Worm (Caenorhabditis elegans) whole organism, L1 larva: ENCODE results near the gene M106.2.
A peak's percentile ranks its signal among the peaks of the same experiment; 100 is the strongest.

Source experiments
- C04F5.9 ChIP-seq: sonication (generic microtip); optimal IDR thresholded peaks from 2 replicates; lab custom pipeline; 2016; ENCODE audit warnings: missing genetic modification characterization, missing compliant biosample characterization
- C16A3.4 ChIP-seq: fragments of 150-350 bp; optimal IDR thresholded peaks from 2 replicates; lab custom pipeline; 2014; ENCODE audit warnings: missing biosample characterization, missing genetic modification characterization
- aha-1 ChIP-seq: fragments of 150-350 bp; optimal IDR thresholded peaks from 2 replicates; lab custom pipeline; 2014; ENCODE audit warnings: missing biosample characterization, missing genetic modification characterization
- blmp-1 ChIP-seq: fragments of 150-350 bp; optimal IDR thresholded peaks from 2 replicates; lab custom pipeline; 2014; ENCODE audit warnings: missing biosample characterization, missing genetic modification characterization
- ceh-63 ChIP-seq: fragments of 200-800 bp; sonication (Bioruptor generic); optimal IDR thresholded peaks from 2 replicates; lab custom pipeline; 2018; ENCODE audit warnings: mild to moderate bottlenecking, missing genetic modification characterization, missing compliant biosample characterization
- ceh-82 ChIP-seq, 3 experiments: fragments of 150-350 bp in 1 of 3; sonication (generic microtip) in 2 of 3; optimal IDR thresholded peaks; 2 replicates each; lab custom pipeline; 2014 to 2017; ENCODE audit warnings: missing biosample characterization in 3 of 3, missing genetic modification characterization in 3 of 3
- ceh-88 ChIP-seq: fragments of 200-800 bp; sonication (Bioruptor generic); IDR thresholded peaks from 2 replicates; pipeline ENCODE4 v1.3.6; 2022; ENCODE audit warnings: missing genetic modification characterization, missing compliant biosample characterization
- dpl-1 ChIP-seq, 3 experiments: fragments of 150-350 bp in 2 of 3; sonication (generic microtip) in 1 of 3; optimal IDR thresholded peaks; 2 replicates each; lab custom pipeline; 2014 to 2017; ENCODE audit warnings: missing biosample characterization in 3 of 3, missing genetic modification characterization in 3 of 3, missing genetic modification reagents in 3 of 3
- efl-1 ChIP-seq, 4 experiments: fragments of 150-350 bp; optimal IDR thresholded peaks in 3 of 4; peaks in 1 of 4; 1 replicate in 1 of 4; 2 replicates in 3 of 4; lab custom pipeline; 2014; ENCODE audit warnings: missing biosample characterization in 2 of 4, missing genetic modification characterization in 2 of 4, missing genetic modification reagents in 2 of 4
- egl-27 ChIP-seq, 2 experiments: fragments of 150-350 bp in 1 of 2; sonication (generic microtip); optimal IDR thresholded peaks; 3 replicates each; lab custom pipeline; 2017 to 2018; ENCODE audit warnings: missing biosample characterization in 2 of 2, missing genetic modification characterization in 2 of 2, missing genetic modification reagents in 2 of 2
- elt-3 ChIP-seq, 6 experiments: fragments of 150-350 bp in 1 of 6; sonication (generic microtip); optimal IDR thresholded peaks; 2 replicates each; lab custom pipeline; 2017 to 2018; ENCODE audit warnings: missing biosample characterization in 6 of 6, missing genetic modification characterization in 6 of 6, inconsistent platforms in 1 of 6
- fkh-10 ChIP-seq: sonication (generic microtip); optimal IDR thresholded peaks from 2 replicates; lab custom pipeline; 2017; ENCODE audit warnings: missing biosample characterization, missing genetic modification reagents, missing genetic modification characterization
- grh-1 ChIP-seq: fragments of 200-800 bp; sonication (Bioruptor generic); IDR thresholded peaks from 2 replicates; pipeline ENCODE4 v1.3.6; 2022; ENCODE audit warnings: missing genetic modification reagents, missing genetic modification characterization, missing compliant biosample characterization
- hpl-2 ChIP-seq: fragments of 150-350 bp; optimal IDR thresholded peaks from 2 replicates; lab custom pipeline; 2014; ENCODE audit warnings: missing biosample characterization, missing genetic modification reagents, missing genetic modification characterization
- isw-1 ChIP-seq: fragments of 200-800 bp; sonication (Bioruptor generic); IDR thresholded peaks from 2 replicates; pipeline ENCODE4 v1.3.6; 2022; ENCODE audit warnings: missing genetic modification characterization, missing compliant biosample characterization
- lin-14 ChIP-seq: fragments of 200-800 bp; sonication (Bioruptor generic); optimal IDR thresholded peaks from 2 replicates; lab custom pipeline; 2018; ENCODE audit warnings: mild to moderate bottlenecking, missing genetic modification characterization, moderate library complexity, missing compliant biosample characterization
- lin-35 ChIP-seq, 2 experiments: fragments of 150-350 bp; optimal IDR thresholded peaks; 2 replicates each; lab custom pipeline; 2014; ENCODE audit warnings: missing biosample characterization in 2 of 2, missing genetic modification characterization in 2 of 2, missing genetic modification reagents in 2 of 2
- lsy-2 ChIP-seq, 2 experiments: fragments of 150-350 bp; optimal IDR thresholded peaks; 2 replicates each; lab custom pipeline; 2014; ENCODE audit warnings: missing biosample characterization in 2 of 2, missing genetic modification characterization in 2 of 2
- nhr-12 ChIP-seq: sonication (generic microtip); optimal IDR thresholded peaks from 2 replicates; lab custom pipeline; 2017; ENCODE audit warnings: missing biosample characterization, missing genetic modification characterization
- nhr-20 ChIP-seq: sonication (generic microtip); optimal IDR thresholded peaks from 2 replicates; lab custom pipeline; 2016; ENCODE audit warnings: mild to moderate bottlenecking, missing genetic modification characterization, missing compliant biosample characterization
- nhr-237 ChIP-seq: fragments of 150-350 bp; optimal IDR thresholded peaks from 2 replicates; lab custom pipeline; 2014; ENCODE audit warnings: missing biosample characterization, missing genetic modification characterization
- nhr-71 ChIP-seq: sonication (generic microtip); optimal IDR thresholded peaks from 2 replicates; lab custom pipeline; 2016; ENCODE audit warnings: mild to moderate bottlenecking, missing genetic modification characterization, moderate library complexity, missing compliant biosample characterization
- nhr-85 ChIP-seq: sonication (generic microtip); peaks from one replicate; lab custom pipeline; 2016; ENCODE audit warnings: missing genetic modification characterization, inconsistent platforms, missing compliant biosample characterization
- nhr-90 ChIP-seq: sonication (generic microtip); optimal IDR thresholded peaks from 2 replicates; lab custom pipeline; 2016; ENCODE audit warnings: mild to moderate bottlenecking, missing genetic modification characterization, missing compliant biosample characterization; ENCODE audit not compliant: poor library complexity
- pag-3 ChIP-seq: sonication (generic microtip); optimal IDR thresholded peaks from 2 replicates; lab custom pipeline; 2017; ENCODE audit warnings: missing genetic modification characterization, mild to moderate bottlenecking, missing compliant biosample characterization, antibody characterized with exemption, borderline replicate concordance; ENCODE audit not compliant: insufficient read depth
- pax-3 ChIP-seq: fragments of 200-800 bp; sonication (Bioruptor generic); optimal IDR thresholded peaks from 2 replicates; lab custom pipeline; 2018; ENCODE audit warnings: mild to moderate bottlenecking, missing genetic modification characterization, moderate library complexity, missing compliant biosample characterization
- rnt-1 ChIP-seq: sonication (generic microtip); optimal IDR thresholded peaks from 2 replicates; lab custom pipeline; 2016; ENCODE audit warnings: mild to moderate bottlenecking, missing genetic modification characterization, moderate library complexity, missing compliant biosample characterization
- skn-1 ChIP-seq: fragments of 150-350 bp; optimal IDR thresholded peaks from 2 replicates; lab custom pipeline; 2014; ENCODE audit warnings: missing biosample characterization, missing genetic modification characterization
- snu-23 ChIP-seq: sonication (generic microtip); optimal IDR thresholded peaks from 2 replicates; lab custom pipeline; 2016; ENCODE audit warnings: missing genetic modification characterization, missing compliant biosample characterization
- sptf-1 ChIP-seq: fragments of 150-350 bp; optimal IDR thresholded peaks from 2 replicates; lab custom pipeline; 2014; ENCODE audit warnings: missing biosample characterization, missing genetic modification characterization
- unc-130 ChIP-seq: fragments of 150-350 bp; optimal IDR thresholded peaks from 2 replicates; lab custom pipeline; 2017; ENCODE audit warnings: missing biosample characterization, missing genetic modification characterization, inconsistent platforms
- unc-30 ChIP-seq: sonication (generic microtip); optimal IDR thresholded peaks from 2 replicates; lab custom pipeline; 2017; ENCODE audit warnings: missing biosample characterization, missing genetic modification characterization
- unc-62 ChIP-seq: fragments of 150-350 bp; optimal IDR thresholded peaks from 2 replicates; lab custom pipeline; 2014; ENCODE audit warnings: missing biosample characterization, missing genetic modification reagents, missing genetic modification characterization
- vab-15 ChIP-seq: sonication (generic microtip); optimal IDR thresholded peaks from 2 replicates; lab custom pipeline; 2017; ENCODE audit warnings: missing genotype, mild to moderate bottlenecking, missing genetic modification characterization, missing compliant biosample characterization
- zip-4 ChIP-seq: fragments of 200-800 bp; sonication (Bioruptor generic); optimal IDR thresholded peaks from 2 replicates; lab custom pipeline; 2018; ENCODE audit warnings: mild to moderate bottlenecking, missing genetic modification characterization, moderate library complexity, missing compliant biosample characterization
- ztf-11 ChIP-seq, 2 experiments: sonication (generic microtip); optimal IDR thresholded peaks; 2 replicates each; lab custom pipeline; 2016 to 2017; ENCODE audit warnings: missing genetic modification characterization in 2 of 2, missing biosample characterization in 1 of 2, missing compliant biosample characterization in 1 of 2

M106.2 gene

ce11 chrII:10867219-10867618 is 17.4 kb upstream of the M106.2 start (continued):
- no peak for TF ChIP-seq isw-1 (GFP tag; lab: Robert Waterston, UW)
- TF ChIP-seq ceh-63 (GFP tag; lab: Kevin White, UChicago): no peak
- TF ChIP-seq nhr-237 (tag; lab: Kevin White, UChicago): no peak
- peak in 2 of 3 experiments; percentile 3 to 18 for TF ChIP-seq dpl-1 (GFP tag; optimal IDR thresholded peaks at IDR 0.05; lab: Kevin White, UChicago)
- TF ChIP-seq pag-3 (tag; lab: Kevin White, UChicago): no peak
- TF ChIP-seq efl-1 (optimal IDR thresholded peaks at IDR 0.05; lab: Kevin White, UChicago): peak; percentile 33 to 42
- no peak for TF ChIP-seq efl-1 (GFP tag; optimal IDR thresholded peaks at IDR 0.05 in 1 of 2; lab: Kevin White, UChicago)
- TF ChIP-seq sptf-1 (tag; lab: Kevin White, UChicago): no peak
- TF ChIP-seq hpl-2 (GFP tag; lab: Kevin White, UChicago): no peak
- no peak for TF ChIP-seq egl-27 (tag; optimal IDR thresholded peaks at IDR 0.05; lab: Kevin White, UChicago)
- peak; percentile 15 for TF ChIP-seq skn-1 (tag; lab: Kevin White, UChicago)

- TF ChIP-seq zip-4 (GFP tag; lab: Kevin White, UChicago) (no peak), blmp-1 (peak; percentile 93), C16A3.4 (tag; lab: Kevin White, UChicago) (no peak), nhr-12 (tag; lab: Kevin White, UChicago) (no peak), elt-3 (tag; optimal IDR thresholded peaks at IDR 0.05; lab: Kevin White, UChicago) (peak in 1 of 6 experiments; percentile 19), nhr-85 (tag; lab: Kevin White, UChicago) (peak; percentile 51), nhr-90 (tag; lab: Kevin White, UChicago) (no peak), nhr-71 (tag; lab: Kevin White, UChicago) (peak; percentile 6), aha-1 (tag; lab: Kevin White, UChicago) (no peak), ceh-88 (no peak), unc-62 (GFP tag; lab: Kevin White, UChicago) (no peak), lsy-2 (tag; optimal IDR thresholded peaks at IDR 0.05; lab: Kevin White, UChicago) (peak in 1 of 2 experiments; percentile 47), rnt-1 (tag; lab: Kevin White, UChicago) (peak; percentile 37), grh-1 (GFP tag; lab: Robert Waterston, UW) (no peak), fkh-10 (no peak), efl-1 (optimal IDR thresholded peaks at IDR 0.05; lab: Kevin White, UChicago) (peak in 1 of 2 experiments; percentile 7), efl-1 (GFP tag; optimal IDR thresholded peaks at IDR 0.05 in 1 of 2; lab: Kevin White, UChicago) (peak in 1 of 2 experiments; percentile 77), lin-35 (GFP tag; optimal IDR thresholded peaks at IDR 0.05; lab: Kevin White, UChicago) (no peak), nhr-20 (tag; lab: Kevin White, UChicago) (peak; percentile 29), C04F5.9 (tag; lab: Kevin White, UChicago) (peak; percentile 17), pax-3 (tag; lab: Kevin White, UChicago) (no peak), ceh-82 (tag; optimal IDR thresholded peaks at IDR 0.05; lab: Kevin White, UChicago) (no peak), unc-30 (tag; lab: Kevin White, UChicago) (no peak), ztf-11 (tag; optimal IDR thresholded peaks at IDR 0.05; lab: Kevin White, UChicago) (no peak), snu-23 (GFP tag; lab: Kevin White, UChicago) (peak; percentile 36), vab-15 (tag; lab: Kevin White, UChicago) (no peak), lin-14 (GFP tag; lab: Kevin White, UChicago) (peak; percentile 61), unc-130 (tag; lab: Kevin White, UChicago) (no peak)
These were observed 13.2 kb upstream of the M106.2 start for ce11 chrII:10862749-10863656.
